Worm (Caenorhabditis elegans) whole organism, mixed stage, embryonic: Measurements from ENCODE around the gene clec-203.

ENCODE experiments used
- M03D4.4 ChIP-seq: sonication (generic microtip); optimal IDR thresholded peaks from 2 replicates; lab custom pipeline; 2017; ENCODE audit warnings: mild to moderate bottlenecking, missing genetic modification characterization, missing compliant biosample characterization
- bed-3 ChIP-seq: fragments of 200-800 bp; sonication (Bioruptor generic); optimal IDR thresholded peaks from 3 replicates; lab custom pipeline; 2018; ENCODE audit warnings: mild to moderate bottlenecking, missing genetic modification characterization, moderate library complexity, missing compliant biosample characterization
- blmp-1 ChIP-seq: fragments of 150-350 bp; optimal IDR thresholded peaks from 2 replicates; lab custom pipeline; 2014; ENCODE audit warnings: missing biosample characterization, missing genetic modification characterization
- ceh-39 ChIP-seq: fragments of 150-350 bp; optimal IDR thresholded peaks from 2 replicates; lab custom pipeline; 2014; ENCODE audit warnings: missing biosample characterization, missing genetic modification characterization
- ceh-43 ChIP-seq: fragments of 200-800 bp; sonication (Bioruptor generic); optimal IDR thresholded peaks from 2 replicates; lab custom pipeline; 2018; ENCODE audit warnings: mild to moderate bottlenecking, missing genetic modification characterization, moderate library complexity, missing compliant biosample characterization
- ceh-83 ChIP-seq: fragments of 200-800 bp; sonication (Bioruptor generic); optimal IDR thresholded peaks from 2 replicates; lab custom pipeline; 2018; ENCODE audit warnings: mild to moderate bottlenecking, missing genetic modification characterization, missing compliant biosample characterization
- ces-1 ChIP-seq: fragments of 150-350 bp; optimal IDR thresholded peaks from 2 replicates; lab custom pipeline; 2014; ENCODE audit warnings: missing biosample characterization, missing genetic modification reagents, missing genetic modification characterization
- cnd-1 ChIP-seq: fragments of 200-800 bp; sonication (Bioruptor generic); optimal IDR thresholded peaks from 2 replicates; lab custom pipeline; 2018; ENCODE audit warnings: mild to moderate bottlenecking, missing genetic modification characterization, missing compliant biosample characterization
- drap-1 ChIP-seq: fragments of 200-800 bp; sonication (Bioruptor generic); optimal IDR thresholded peaks from 3 replicates; lab custom pipeline; 2018; ENCODE audit warnings: mild to moderate bottlenecking, missing genetic modification characterization, missing compliant biosample characterization
- elt-1 ChIP-seq: sonication (generic microtip); optimal IDR thresholded peaks from 2 replicates; lab custom pipeline; 2017; ENCODE audit warnings: missing genetic modification characterization, mild to moderate bottlenecking, missing compliant biosample characterization, antibody characterized with exemption, moderate library complexity, borderline replicate concordance; ENCODE audit not compliant: insufficient read depth
- elt-3 ChIP-seq: fragments of 150-350 bp; optimal IDR thresholded peaks from 2 replicates; lab custom pipeline; 2014; ENCODE audit warnings: missing biosample characterization, missing genetic modification characterization
- flh-1 ChIP-seq: fragments of 200-800 bp; sonication (Bioruptor generic); optimal IDR thresholded peaks from 2 replicates; lab custom pipeline; 2018; ENCODE audit warnings: mild to moderate bottlenecking, missing genetic modification characterization, moderate library complexity, missing compliant biosample characterization
- ham-2 ChIP-seq: fragments of 200-800 bp; sonication (Bioruptor generic); optimal IDR thresholded peaks from 2 replicates; lab custom pipeline; 2018; ENCODE audit warnings: mild to moderate bottlenecking, missing genetic modification characterization, missing compliant biosample characterization
- hlh-1 ChIP-seq: fragments of 150-350 bp; optimal IDR thresholded peaks from 2 replicates; lab custom pipeline; 2014; ENCODE audit warnings: missing biosample characterization, missing genetic modification reagents, missing genetic modification characterization
- lin-13 ChIP-seq: fragments of 150-350 bp; optimal IDR thresholded peaks from 2 replicates; lab custom pipeline; 2014; ENCODE audit warnings: missing biosample characterization, missing genetic modification characterization
- lin-32 ChIP-seq: fragments of 200-800 bp; sonication (Bioruptor generic); optimal IDR thresholded peaks from 2 replicates; lab custom pipeline; 2018; ENCODE audit warnings: mild to moderate bottlenecking, missing genetic modification characterization, missing compliant biosample characterization
- lsy-2 ChIP-seq: fragments of 150-350 bp; optimal IDR thresholded peaks from 2 replicates; lab custom pipeline; 2014; ENCODE audit warnings: missing biosample characterization, missing genetic modification characterization
- mab-5 ChIP-seq: fragments of 150-350 bp; optimal IDR thresholded peaks from 2 replicates; lab custom pipeline; 2014; ENCODE audit warnings: missing biosample characterization, missing genetic modification characterization
- mep-1 ChIP-seq: fragments of 150-350 bp; optimal IDR thresholded peaks from 2 replicates; lab custom pipeline; 2017; ENCODE audit warnings: missing biosample characterization, missing genetic modification reagents, missing genetic modification characterization, inconsistent platforms
- nhr-12 ChIP-seq: fragments of 150-350 bp; optimal IDR thresholded peaks from 2 replicates; lab custom pipeline; 2014; ENCODE audit warnings: missing biosample characterization, missing genetic modification characterization
- nhr-2 ChIP-seq: fragments of 150-350 bp; optimal IDR thresholded peaks from 2 replicates; lab custom pipeline; 2014; ENCODE audit warnings: missing biosample characterization, missing genetic modification characterization
- nhr-237 ChIP-seq: fragments of 150-350 bp; optimal IDR thresholded peaks from 2 replicates; lab custom pipeline; 2014; ENCODE audit warnings: missing biosample characterization, missing genetic modification characterization
- nhr-28 ChIP-seq: fragments of 150-350 bp; optimal IDR thresholded peaks from 2 replicates; lab custom pipeline; 2014; ENCODE audit warnings: missing biosample characterization, missing genetic modification characterization
- nhr-76 ChIP-seq: sonication (generic microtip); optimal IDR thresholded peaks from 2 replicates; lab custom pipeline; 2017; ENCODE audit warnings: missing biosample characterization, missing genetic modification characterization
- pha-4 ChIP-seq: fragments of 150-350 bp; optimal IDR thresholded peaks from 2 replicates; lab custom pipeline; 2018; ENCODE audit warnings: missing biosample characterization, missing genetic modification reagents, missing genetic modification characterization
- sem-2 ChIP-seq: fragments of 200-800 bp; sonication (Bioruptor generic); optimal IDR thresholded peaks from 2 replicates; lab custom pipeline; 2018; ENCODE audit warnings: mild to moderate bottlenecking, missing genetic modification characterization, missing compliant biosample characterization
- snpc-4 ChIP-seq: fragments of 150-350 bp; optimal IDR thresholded peaks from 2 replicates; lab custom pipeline; 2014; ENCODE audit warnings: missing biosample characterization, missing genetic modification characterization
- sptf-1 ChIP-seq: sonication (generic microtip); optimal IDR thresholded peaks from 2 replicates; lab custom pipeline; 2017; ENCODE audit warnings: mild to moderate bottlenecking, missing genetic modification characterization, moderate library complexity, missing compliant biosample characterization
- tbx-8 ChIP-seq: fragments of 200-800 bp; sonication (Bioruptor generic); optimal IDR thresholded peaks from 2 replicates; lab custom pipeline; 2018; ENCODE audit warnings: mild to moderate bottlenecking, missing genetic modification characterization, moderate library complexity, missing compliant biosample characterization
- unc-39 ChIP-seq: fragments of 150-350 bp; optimal IDR thresholded peaks from 2 replicates; lab custom pipeline; 2014; ENCODE audit warnings: missing biosample characterization, missing genetic modification characterization
- unc-62 ChIP-seq: fragments of 150-350 bp; optimal IDR thresholded peaks from 2 replicates; lab custom pipeline; 2014; ENCODE audit warnings: missing biosample characterization, missing genetic modification reagents, missing genetic modification characterization
- zip-8 ChIP-seq: fragments of 150-350 bp; optimal IDR thresholded peaks from 2 replicates; lab custom pipeline; 2014; ENCODE audit warnings: missing biosample characterization, missing genetic modification characterization

clec-203 gene

DNA sequence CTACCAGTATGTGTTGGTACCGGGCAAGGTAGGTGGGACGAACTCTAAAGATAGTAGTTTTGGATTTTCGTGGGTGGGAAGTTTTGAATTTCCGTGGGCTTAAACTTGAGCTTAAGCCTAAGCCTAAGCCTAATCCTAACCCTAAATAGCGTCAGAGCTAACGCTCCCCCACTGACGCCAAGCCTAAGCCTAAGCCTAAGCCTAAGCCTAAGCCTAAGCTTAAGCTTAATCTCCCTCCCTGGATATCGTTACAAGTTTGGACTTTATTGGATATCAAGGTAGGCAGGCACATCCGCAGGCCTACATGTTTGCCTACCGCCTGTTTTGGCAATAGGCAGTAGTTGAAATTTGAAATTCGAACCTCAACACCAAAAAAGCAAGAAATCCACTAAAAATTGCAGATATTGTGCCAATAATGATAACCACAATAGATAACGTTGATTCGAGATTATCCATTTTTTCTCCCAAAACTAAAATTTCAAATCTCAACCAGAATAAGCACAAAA, 35.5 kb upstream of the clec-203 start, which contains the start of gene K10C9.4:
Gene K10C9.4, minus strand, starts transcription at position 456 of the 506 bp plus-strand sequence.
- TF ChIP-seq flh-1 (GFP tag; lab: Kevin White, UChicago) (no peak), mep-1 (tag; lab: Kevin White, UChicago) (no peak), bed-3 (GFP tag; lab: Kevin White, UChicago) (no peak), nhr-237 (tag; lab: Kevin White, UChicago) (no peak), ces-1 (GFP tag; lab: Kevin White, UChicago) (no peak), lin-32 (no peak), blmp-1 (tag; lab: Kevin White, UChicago) (no peak), ceh-43 (no peak), sptf-1 (tag; lab: Kevin White, UChicago) (no peak), hlh-1 (tag; lab: Kevin White, UChicago) (no peak), lsy-2 (tag; lab: Kevin White, UChicago) (no peak), snpc-4 (tag; lab: Kevin White, UChicago) (no peak)

DNA sequence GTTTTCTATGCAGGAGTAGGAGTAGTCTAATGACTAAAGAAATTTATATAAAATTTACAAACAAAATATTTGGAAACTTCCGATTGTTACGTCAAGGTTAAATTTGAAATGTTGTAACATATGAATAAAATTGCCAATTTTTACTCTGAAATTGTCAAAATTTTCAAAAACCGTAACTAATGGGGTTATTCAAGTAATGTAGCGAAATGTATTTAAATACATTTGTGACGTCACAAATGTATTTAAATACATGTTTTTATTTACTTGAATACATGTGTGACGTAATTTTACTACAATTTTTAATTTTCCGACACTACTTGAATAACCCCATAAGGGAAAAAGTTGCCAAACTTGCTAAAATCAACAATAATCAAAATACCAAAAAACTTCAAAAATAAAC, 34.7 kb upstream of the clec-203 start:
- TF ChIP-seq nhr-28 (no peak), zip-8 (tag; lab: Kevin White, UChicago) (peak; percentile 91), blmp-1 (tag; lab: Kevin White, UChicago) (no peak), bed-3 (GFP tag; lab: Kevin White, UChicago) (no peak)

DNA sequence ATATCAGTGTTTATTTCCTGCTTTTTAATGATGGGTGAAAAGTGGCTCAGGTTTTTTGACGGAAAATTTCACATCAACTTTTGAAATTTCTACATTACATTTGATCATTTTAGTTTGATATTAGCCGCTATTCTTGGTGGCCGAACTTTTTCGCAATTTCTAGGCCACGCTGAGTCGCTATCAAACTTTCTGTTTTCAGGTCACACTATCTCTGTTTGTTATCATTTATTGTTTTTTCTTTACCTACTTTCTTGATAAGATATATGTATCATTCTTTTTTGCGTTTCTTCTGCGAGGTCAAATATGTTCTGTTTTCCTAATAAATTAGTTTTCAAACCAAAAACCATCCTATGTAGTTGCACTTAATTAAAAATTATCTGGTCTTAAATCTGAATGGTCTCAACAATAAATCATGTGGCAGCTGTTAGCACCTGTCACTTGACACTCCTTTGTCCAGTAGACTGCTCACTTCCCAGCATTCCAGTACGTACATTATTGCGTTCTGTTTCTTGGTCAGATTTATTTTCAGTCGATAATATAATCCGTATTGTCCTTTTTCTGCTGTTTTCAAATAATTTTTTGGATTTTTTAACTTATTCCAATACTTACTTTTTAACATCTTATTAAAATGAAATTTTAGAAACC, 27.7 kb upstream of the clec-203 start:
- TF ChIP-seq snpc-4 (tag; lab: Kevin White, UChicago) (no peak), nhr-237 (tag; lab: Kevin White, UChicago) (no peak), unc-62 (peak; percentile 93), elt-1 (no peak), pha-4 (tag; lab: Kevin White, UChicago) (no peak), sem-2 (GFP tag; lab: Kevin White, UChicago) (no peak), nhr-2 (tag; lab: Kevin White, UChicago) (peak; percentile 67), ham-2 (GFP tag; lab: Kevin White, UChicago) (no peak), M03D4.4 (tag; lab: Kevin White, UChicago) (no peak), nhr-76 (tag; lab: Kevin White, UChicago) (no peak), hlh-1 (tag; lab: Kevin White, UChicago) (peak; percentile 77), elt-3 (tag; lab: Kevin White, UChicago) (no peak), drap-1 (GFP tag; lab: Kevin White, UChicago) (no peak), tbx-8 (no peak), lin-32 (peak; percentile 4), mep-1 (tag; lab: Kevin White, UChicago) (no peak), mab-5 (peak; percentile 86), lin-13 (tag; lab: Kevin White, UChicago) (no peak), lsy-2 (tag; lab: Kevin White, UChicago) (no peak), ceh-39 (tag; lab: Kevin White, UChicago) (no peak), unc-39 (tag; lab: Kevin White, UChicago) (no peak)

DNA sequence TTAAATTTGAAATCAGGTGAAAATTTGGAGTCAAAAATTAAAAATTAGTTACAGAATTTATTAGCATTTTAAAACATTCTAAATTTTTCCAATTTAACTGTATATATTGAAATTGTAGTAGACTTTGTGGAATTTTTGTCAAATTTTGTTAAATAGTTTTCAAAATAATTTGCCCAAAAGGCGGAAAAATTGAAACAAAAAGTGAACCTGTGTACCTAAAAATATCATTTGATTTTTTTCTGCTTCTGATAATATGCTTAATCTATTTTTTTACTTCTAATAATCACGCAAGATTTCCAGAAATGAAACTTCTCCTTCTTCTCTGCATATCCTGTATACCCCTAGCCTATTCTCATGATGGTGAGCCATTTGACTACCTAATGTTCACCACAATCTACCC, 26.8 kb upstream of the clec-203 start, which contains the start of gene rnst-2:
Gene rnst-2, plus strand, starts transcription at position 301 of the 400 bp plus-strand sequence.
- TF ChIP-seq lin-32 (no peak), drap-1 (GFP tag; lab: Kevin White, UChicago) (no peak), nhr-76 (tag; lab: Kevin White, UChicago) (no peak), snpc-4 (tag; lab: Kevin White, UChicago) (no peak), ceh-83 (GFP tag; lab: Kevin White, UChicago) (no peak), M03D4.4 (tag; lab: Kevin White, UChicago) (no peak), mab-5 (no peak)

DNA sequence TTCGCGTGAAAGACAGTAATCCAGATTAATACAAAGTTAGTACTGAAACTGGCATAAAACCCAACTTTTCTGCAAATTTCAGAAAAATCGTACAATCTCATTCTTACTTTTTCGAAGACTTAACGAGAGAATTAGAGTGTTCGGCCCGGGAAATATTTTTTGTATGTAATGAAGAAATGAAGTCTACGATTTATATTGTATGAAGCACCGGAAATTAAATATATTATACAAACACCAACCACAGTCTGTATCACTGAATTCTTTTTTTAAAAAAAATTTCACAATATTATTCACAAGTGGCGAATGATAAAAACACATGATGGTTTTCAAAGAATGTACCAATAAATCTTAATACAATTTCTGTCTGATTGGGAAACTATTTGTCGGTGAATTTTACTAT, 23.6 kb upstream of the clec-203 start, which contains the start of gene str-67:
Gene str-67, minus strand, starts transcription at position 101 of the 400 bp plus-strand sequence.
- TF ChIP-seq nhr-76 (tag; lab: Kevin White, UChicago) (no peak), unc-62 (no peak), snpc-4 (tag; lab: Kevin White, UChicago) (no peak), nhr-12 (tag; lab: Kevin White, UChicago) (no peak), lin-32 (no peak), zip-8 (tag; lab: Kevin White, UChicago) (no peak), ceh-39 (tag; lab: Kevin White, UChicago) (no peak), cnd-1 (tag; lab: Kevin White, UChicago) (no peak), bed-3 (GFP tag; lab: Kevin White, UChicago) (no peak), ceh-83 (GFP tag; lab: Kevin White, UChicago) (no peak)
